Worm (Caenorhabditis elegans) whole organism, L4 larva: ENCODE results near the gene Y54G2A.48.
A peak's percentile ranks its signal among the peaks of the same experiment; 100 is the strongest.

ENCODE experiments used
- F26F4.8 ChIP-seq: fragments of 200-800 bp; sonication (Bioruptor generic); conservative IDR thresholded peaks from 2 replicates; pipeline ENCODE4 v1.3.6; 2022; ENCODE audit warnings: missing genetic modification characterization, missing compliant biosample characterization
- F49E8.2 ChIP-seq: sonication (generic microtip); optimal IDR thresholded peaks from 2 replicates; lab custom pipeline; 2016; ENCODE audit warnings: missing compliant biosample characterization, mild to moderate bottlenecking, missing genetic modification characterization, borderline replicate concordance
- R02D3.7 ChIP-seq: fragments of 150-350 bp; sonication (generic microtip); optimal IDR thresholded peaks from 3 replicates; lab custom pipeline; 2014; ENCODE audit warnings: missing biosample characterization, missing genetic modification characterization
- T26A8.4 ChIP-seq: fragments of 200-800 bp; sonication (Bioruptor generic); IDR thresholded peaks from 2 replicates; pipeline ENCODE4 v1.3.6; 2022; ENCODE audit warnings: missing genetic modification characterization, missing compliant biosample characterization
- Y48G9A.11 ChIP-seq: fragments of 200-800 bp; sonication (Bioruptor generic); IDR thresholded peaks from 2 replicates; pipeline ENCODE4 v1.3.6; 2022; ENCODE audit warnings: missing genetic modification reagents, missing genetic modification characterization, missing compliant biosample characterization
- ZK337.2 ChIP-seq: fragments of 200-800 bp; sonication (Bioruptor generic); IDR thresholded peaks from 2 replicates; pipeline ENCODE4 v1.3.6; 2022; ENCODE audit warnings: missing genetic modification reagents, missing genetic modification characterization, missing compliant biosample characterization
- aha-1 ChIP-seq: fragments of 150-350 bp; peaks from one replicate; lab custom pipeline; 2014; ENCODE audit warnings: missing biosample characterization, missing genetic modification characterization
- attf-4 ChIP-seq: sonication (generic microtip); optimal IDR thresholded peaks from 3 replicates; lab custom pipeline; 2017; ENCODE audit warnings: missing biosample characterization, missing genetic modification characterization
- ceh-62 ChIP-seq: sonication (generic microtip); optimal IDR thresholded peaks from 2 replicates; lab custom pipeline; 2017; ENCODE audit warnings: missing biosample characterization, missing genetic modification characterization
- ceh-82 ChIP-seq: sonication (generic microtip); optimal IDR thresholded peaks from 2 replicates; lab custom pipeline; 2017; ENCODE audit warnings: missing biosample characterization, missing genetic modification characterization
- ces-1 ChIP-seq: fragments of 150-350 bp; sonication (generic microtip); optimal IDR thresholded peaks from 4 replicates; lab custom pipeline; 2014; ENCODE audit warnings: missing biosample characterization, missing genetic modification reagents, missing genetic modification characterization
- ctbp-1 ChIP-seq: fragments of 200-800 bp; sonication (Bioruptor generic); IDR thresholded peaks from 2 replicates; pipeline ENCODE4 v1.3.6; 2022; ENCODE audit warnings: missing genetic modification reagents, missing genetic modification characterization, missing compliant biosample characterization
- daf-16 ChIP-seq, 3 experiments: sonication (generic microtip); optimal IDR thresholded peaks; 2 replicates each; lab custom pipeline; 2016 to 2017; ENCODE audit warnings: missing genetic modification characterization in 3 of 3, missing genetic modification reagents in 3 of 3, mild to moderate bottlenecking in 2 of 3, missing compliant biosample characterization in 2 of 3, missing biosample characterization in 1 of 3, moderate library complexity in 1 of 3
- daf-19 ChIP-seq: fragments of 200-800 bp; sonication (Bioruptor generic); conservative IDR thresholded peaks from 2 replicates; pipeline ENCODE4 v1.3.6; 2022; ENCODE audit warnings: missing genetic modification characterization, missing compliant biosample characterization
- dmd-6 ChIP-seq: fragments of 200-800 bp; sonication (Bioruptor generic); IDR thresholded peaks from 2 replicates; pipeline ENCODE4 v1.3.6; 2022; ENCODE audit warnings: missing genetic modification reagents, missing genetic modification characterization, missing compliant biosample characterization
- dmd-8 ChIP-seq: fragments of 200-800 bp; sonication (Bioruptor generic); IDR thresholded peaks from 2 replicates; pipeline ENCODE4 v1.3.6; 2022; ENCODE audit warnings: missing genetic modification characterization, missing compliant biosample characterization
- egl-27 ChIP-seq: sonication (generic microtip); optimal IDR thresholded peaks from 3 replicates; lab custom pipeline; 2017; ENCODE audit warnings: missing biosample characterization, missing genetic modification reagents, missing genetic modification characterization
- egl-43 ChIP-seq: fragments of 200-800 bp; sonication (Bioruptor generic); IDR thresholded peaks from 2 replicates; pipeline ENCODE4 v1.3.6; 2022; ENCODE audit warnings: missing genetic modification reagents, missing genetic modification characterization, missing compliant biosample characterization
- fkh-10 ChIP-seq: fragments of 150-350 bp; optimal IDR thresholded peaks from 2 replicates; lab custom pipeline; 2014; ENCODE audit warnings: missing biosample characterization, missing genetic modification reagents, missing genetic modification characterization
- fos-1 ChIP-seq: fragments of 150-350 bp; optimal IDR thresholded peaks from 2 replicates; lab custom pipeline; 2014; ENCODE audit warnings: missing biosample characterization, missing genetic modification characterization
- hlh-11 ChIP-seq: fragments of 200-800 bp; sonication (Bioruptor generic); optimal IDR thresholded peaks from 2 replicates; lab custom pipeline; 2018; ENCODE audit warnings: mild to moderate bottlenecking, missing genetic modification characterization, missing compliant biosample characterization
- hlh-30 ChIP-seq: sonication (generic microtip); optimal IDR thresholded peaks from 2 replicates; lab custom pipeline; 2017; ENCODE audit warnings: antibody characterized with exemption, mild to moderate bottlenecking, missing genetic modification characterization, missing compliant biosample characterization; ENCODE audit not compliant: insufficient read depth
- hmg-1.1 ChIP-seq: fragments of 200-800 bp; sonication (Bioruptor generic); IDR thresholded peaks from 2 replicates; pipeline ENCODE4 v1.3.6; 2022; ENCODE audit warnings: missing genetic modification reagents, missing genetic modification characterization, missing compliant biosample characterization
- jun-1 ChIP-seq: fragments of 150-350 bp; optimal IDR thresholded peaks from 2 replicates; lab custom pipeline; 2014; ENCODE audit warnings: missing biosample characterization, missing genetic modification reagents, missing genetic modification characterization
- lin-1 ChIP-seq: fragments of 200-800 bp; sonication (Bioruptor generic); IDR thresholded peaks from 2 replicates; pipeline ENCODE4 v1.3.6; 2022; ENCODE audit warnings: missing genetic modification reagents, missing genetic modification characterization, missing compliant biosample characterization
- lin-29 ChIP-seq: fragments of 200-800 bp; sonication (Bioruptor generic); IDR thresholded peaks from 2 replicates; pipeline ENCODE4 v1.3.6; 2022; ENCODE audit warnings: missing genetic modification reagents, missing genetic modification characterization, missing compliant biosample characterization
- lin-38 ChIP-seq: fragments of 200-800 bp; sonication (Bioruptor generic); IDR thresholded peaks from 2 replicates; pipeline ENCODE4 v1.3.6; 2022; ENCODE audit warnings: missing genetic modification reagents, missing genetic modification characterization, missing compliant biosample characterization
- lsy-2 ChIP-seq, 2 experiments: fragments of 150-350 bp in 1 of 2; sonication (generic microtip) in 1 of 2; optimal IDR thresholded peaks; 2 replicates each; lab custom pipeline; 2014 to 2017; ENCODE audit warnings: missing biosample characterization in 2 of 2, missing genetic modification characterization in 2 of 2
- mdl-1 ChIP-seq, 2 experiments: fragments of 150-350 bp in 1 of 2; sonication (generic microtip) in 1 of 2; optimal IDR thresholded peaks; 2 replicates each; lab custom pipeline; 2014 to 2017; ENCODE audit warnings: missing biosample characterization in 2 of 2, missing genetic modification characterization in 2 of 2
- nhr-11 ChIP-seq: fragments of 150-350 bp; optimal IDR thresholded peaks from 2 replicates; lab custom pipeline; 2014; ENCODE audit warnings: missing biosample characterization, missing genetic modification characterization
- nhr-25 ChIP-seq: sonication (generic microtip); optimal IDR thresholded peaks from 2 replicates; lab custom pipeline; 2017; ENCODE audit warnings: missing genetic modification characterization, mild to moderate bottlenecking, missing compliant biosample characterization, antibody characterized with exemption, moderate library complexity, borderline replicate concordance; ENCODE audit not compliant: insufficient read depth
- nhr-41 ChIP-seq: fragments of 200-800 bp; sonication (Bioruptor generic); IDR thresholded peaks from 2 replicates; pipeline ENCODE4 v1.3.6; 2022; ENCODE audit warnings: missing genetic modification reagents, missing genetic modification characterization, missing compliant biosample characterization
- nhr-6 ChIP-seq: fragments of 150-350 bp; optimal IDR thresholded peaks from 2 replicates; lab custom pipeline; 2014; ENCODE audit warnings: missing biosample characterization, missing genetic modification characterization
- nhr-77 ChIP-seq: fragments of 150-350 bp; optimal IDR thresholded peaks from 2 replicates; lab custom pipeline; 2014; ENCODE audit warnings: missing biosample characterization, missing genetic modification characterization
- php-3 ChIP-seq: fragments of 200-800 bp; sonication (Bioruptor generic); IDR thresholded peaks from 2 replicates; pipeline ENCODE4 v1.3.6; 2022; ENCODE audit warnings: missing genetic modification reagents, missing genetic modification characterization, missing compliant biosample characterization
- saeg-2 ChIP-seq: fragments of 200-800 bp; sonication (Bioruptor generic); IDR thresholded peaks from 2 replicates; pipeline ENCODE4 v1.3.6; 2022; ENCODE audit warnings: missing genetic modification reagents, missing genetic modification characterization, missing compliant biosample characterization
- snpc-1.2 ChIP-seq: fragments of 200-800 bp; sonication (Bioruptor generic); IDR thresholded peaks from 2 replicates; pipeline ENCODE4 v1.3.6; 2022; ENCODE audit warnings: missing genetic modification reagents, missing genetic modification characterization, missing compliant biosample characterization
- spr-3 ChIP-seq: fragments of 200-800 bp; sonication (Bioruptor generic); optimal IDR thresholded peaks from 2 replicates; lab custom pipeline; 2018; ENCODE audit warnings: mild to moderate bottlenecking, missing genetic modification characterization, missing compliant biosample characterization
- tag-97 ChIP-seq: fragments of 200-800 bp; sonication (Bioruptor generic); IDR thresholded peaks from 2 replicates; pipeline ENCODE4 v1.3.6; 2022; ENCODE audit warnings: missing genetic modification characterization, missing compliant biosample characterization
- tra-1 ChIP-seq: fragments of 200-800 bp; sonication (Bioruptor generic); IDR thresholded peaks from 2 replicates; pipeline ENCODE4 v1.3.6; 2022; ENCODE audit warnings: missing genetic modification reagents, missing genetic modification characterization, missing compliant biosample characterization
- vab-7 ChIP-seq: fragments of 200-800 bp; sonication (Bioruptor generic); IDR thresholded peaks from 2 replicates; pipeline ENCODE4 v1.3.6; 2022; ENCODE audit warnings: missing genetic modification reagents, missing genetic modification characterization, missing compliant biosample characterization
- zag-1 ChIP-seq: fragments of 150-350 bp; optimal IDR thresholded peaks from 2 replicates; lab custom pipeline; 2014; ENCODE audit warnings: missing biosample characterization, missing genetic modification characterization
- zfp-2 ChIP-seq: sonication (generic microtip); optimal IDR thresholded peaks from 2 replicates; lab custom pipeline; 2016; ENCODE audit warnings: mild to moderate bottlenecking, missing genetic modification characterization, missing compliant biosample characterization
- zfp-3 ChIP-seq: fragments of 200-800 bp; sonication (Bioruptor generic); conservative IDR thresholded peaks from 2 replicates; pipeline ENCODE4 v1.3.6; 2022; ENCODE audit warnings: missing genetic modification reagents, missing genetic modification characterization, missing compliant biosample characterization
- zip-2 ChIP-seq: fragments of 150-350 bp; optimal IDR thresholded peaks from 2 replicates; lab custom pipeline; 2014; ENCODE audit warnings: missing biosample characterization, missing genetic modification characterization
- ztf-7 ChIP-seq: fragments of 150-350 bp; optimal IDR thresholded peaks from 2 replicates; lab custom pipeline; 2014; ENCODE audit warnings: missing biosample characterization, missing genetic modification characterization

The Y54G2A.48 gene

ce11 chrIV:2846264-2846663, 13.8 kb upstream of the Y54G2A.48 start, which contains the start of gene Y54G2A.40 (continued):
- TF ChIP-seq ctbp-1 (GFP tag; lab: Robert Waterston, UW): no peak
- TF ChIP-seq hlh-30 (tag; lab: Kevin White, UChicago): no peak
- TF ChIP-seq egl-43 (GFP tag; lab: Robert Waterston, UW): no peak
- TF ChIP-seq dmd-8: no peak

ce11 chrIV:2843882-2844281, 11.4 kb upstream of the Y54G2A.48 start, which contains the start of gene Y54G2A.15:
TSS of gene Y54G2A.15 (minus strand) at chrIV:2843982.
- TF ChIP-seq daf-19 (GFP tag; lab: Robert Waterston, UW) (no peak), ces-1 (GFP tag; lab: Kevin White, UChicago) (no peak), spr-3 (GFP tag; lab: Kevin White, UChicago) (no peak), hmg-1.1 (GFP tag; lab: Robert Waterston, UW) (no peak), T26A8.4 (GFP tag; lab: Robert Waterston, UW) (no peak), saeg-2 (no peak), fos-1 (no peak), F26F4.8 (GFP tag; lab: Robert Waterston, UW) (no peak), nhr-25 (tag; lab: Kevin White, UChicago) (no peak), ceh-62 (no peak), Y48G9A.11 (GFP tag; lab: Robert Waterston, UW) (no peak), zip-2 (tag; lab: Kevin White, UChicago) (no peak), fkh-10 (no peak), tra-1 (GFP tag; lab: Robert Waterston, UW) (no peak), R02D3.7 (no peak), lin-1 (GFP tag; lab: Robert Waterston, UW) (no peak), lsy-2 (tag; optimal IDR thresholded peaks at IDR 0.05; lab: Kevin White, UChicago) (no peak), egl-43 (GFP tag; lab: Robert Waterston, UW) (no peak)

- TF ChIP-seq F26F4.8 (GFP tag; lab: Robert Waterston, UW) (no peak), ztf-7 (no peak), zfp-2 (tag; lab: Kevin White, UChicago) (no peak), zfp-3 (GFP tag; lab: Robert Waterston, UW) (no peak), hlh-30 (tag; lab: Kevin White, UChicago) (no peak), R02D3.7 (no peak), php-3 (GFP tag; lab: Robert Waterston, UW) (no peak), tra-1 (GFP tag; lab: Robert Waterston, UW) (no peak), mdl-1 (tag; optimal IDR thresholded peaks at IDR 0.05; lab: Kevin White, UChicago) (no peak), tag-97 (GFP tag; lab: Robert Waterston, UW) (no peak), attf-4 (tag; lab: Kevin White, UChicago) (no peak), nhr-11 (no peak), F49E8.2 (tag; lab: Kevin White, UChicago) (no peak), nhr-41 (GFP tag; lab: Robert Waterston, UW) (no peak), jun-1 (tag; lab: Kevin White, UChicago) (no peak), ZK337.2 (GFP tag; lab: Robert Waterston, UW) (no peak)
Observed at ce11 chrIV:2842162-2842561, 9.7 kb upstream of the Y54G2A.48 start, which contains the start of gene clec-84. TSS of gene clec-84 (plus strand) at chrIV:2842462.

- TF ChIP-seq aha-1 (tag; lab: Kevin White, UChicago) (no peak), nhr-25 (tag; lab: Kevin White, UChicago) (no peak), F49E8.2 (tag; lab: Kevin White, UChicago) (no peak), zag-1 (tag; lab: Kevin White, UChicago) (no peak), ceh-82 (tag; lab: Kevin White, UChicago) (no peak), dmd-6 (GFP tag; lab: Robert Waterston, UW) (peak; percentile 55), lsy-2 (tag; optimal IDR thresholded peaks at IDR 0.05; lab: Kevin White, UChicago) (no peak), lin-38 (GFP tag; lab: Robert Waterston, UW) (no peak), snpc-1.2 (GFP tag; lab: Robert Waterston, UW) (no peak), lin-29 (no peak), nhr-6 (no peak), fkh-10 (no peak), hlh-11 (tag; lab: Kevin White, UChicago) (peak; percentile 11), egl-27 (no peak), nhr-77 (tag; lab: Kevin White, UChicago) (peak; percentile 19), vab-7 (GFP tag; lab: Robert Waterston, UW) (no peak), daf-16 (GFP tag; optimal IDR thresholded peaks at IDR 0.05; lab: Kevin White, UChicago) (no peak), daf-16 (tag; optimal IDR thresholded peaks at IDR 0.05; lab: Kevin White, UChicago) (peak; percentile 45)
Observed at ce11 chrIV:2841260-2841659, 8.8 kb upstream of the Y54G2A.48 start, which contains the start of gene clec-83. TSS of gene clec-83 (minus strand) at chrIV:2841472.
